Worm (Caenorhabditis elegans): Measurements from ENCODE around the gene lipl-4.

Gene lipl-4

ce11 chrV:6593700-6594244 lies 43.8 kb downstream of the lipl-4 start, which contains the start of gene hcp-1 (continued):
- TF ChIP-seq sptf-2 (GFP tag; optimal IDR thresholded peaks at IDR 0.05) (no peak), let-526 (GFP tag; IDR thresholded peaks at IDR 0.05) (no peak), unc-62 (GFP tag; optimal IDR thresholded peaks at IDR 0.05) (no peak), attf-3 (GFP tag; conservative IDR thresholded peaks at IDR 0.05) (peak; percentile 70), sdz-38 (tag; optimal IDR thresholded peaks at IDR 0.05) (no peak), akir-1 (GFP tag; optimal IDR thresholded peaks at IDR 0.05) (no peak), atf-7 (tag; optimal IDR thresholded peaks at IDR 0.05) (no peak), zim-3 (tag; optimal IDR thresholded peaks at IDR 0.05) (no peak), Y53F4B.3 (GFP tag; IDR thresholded peaks at IDR 0.05) (0 out of 2 replicates have a peak, but pooled peaks have one; percentile 30), egl-18 (GFP tag; IDR thresholded peaks at IDR 0.05) (no peak), bed-2 (GFP tag; IDR thresholded peaks at IDR 0.05) (no peak), egrh-3 (GFP tag; IDR thresholded peaks at IDR 0.05) (no peak), B0019.2 (GFP tag; conservative IDR thresholded peaks at IDR 0.05) (peak; percentile 91), lin-26 (GFP tag; IDR thresholded peaks at IDR 0.05) (peak; percentile 27; the same call in 1 of the 2 replicates), ets-4 (GFP tag; optimal IDR thresholded peaks at IDR 0.05) (no peak), lag-1 (GFP tag; IDR thresholded peaks at IDR 0.05) (no peak), F49E8.2 (tag; optimal IDR thresholded peaks at IDR 0.05; ENCODE audit: insufficient read depth) (peak; percentile 90), ztf-22 (GFP tag; optimal IDR thresholded peaks at IDR 0.05) (no peak), nhr-90 (tag; optimal IDR thresholded peaks at IDR 0.05) (no peak), T07F8.4 (tag; optimal IDR thresholded peaks at IDR 0.05) (no peak), F37B4.10 (GFP tag; IDR thresholded peaks at IDR 0.05) (no peak), ztf-28 (GFP tag; IDR thresholded peaks at IDR 0.05) (peak; percentile 89), nhr-80 (tag; optimal IDR thresholded peaks at IDR 0.05) (no peak), cebp-1 (GFP tag; IDR thresholded peaks at IDR 0.05) (no peak), cebp-1 (tag; optimal IDR thresholded peaks at IDR 0.05) (no peak), hmg-20 (GFP tag; IDR thresholded peaks at IDR 0.05) (0 out of 2 replicates have a peak, but pooled peaks have one; percentile 14), F10E7.11 (tag; optimal IDR thresholded peaks at IDR 0.05) (no peak), F57C9.4 (tag; optimal IDR thresholded peaks at IDR 0.05) (no peak), mel-28 (tag; optimal IDR thresholded peaks at IDR 0.05; ENCODE audit: borderline replicate concordance) (no peak), zfh-2 (GFP tag; conservative IDR thresholded peaks at IDR 0.05) (no peak), snpc-1.3 (tag; optimal IDR thresholded peaks at IDR 0.05; ENCODE audit: insufficient read depth) (peak; percentile 81), die-1 (tag; optimal IDR thresholded peaks at IDR 0.05) (no peak), nhr-120 (GFP tag; IDR thresholded peaks at IDR 0.05) (no peak), mxl-1 (tag; optimal IDR thresholded peaks at IDR 0.05) (no peak), sea-2 (GFP tag; IDR thresholded peaks at IDR 0.05) (no peak), F39B2.1 (GFP tag; IDR thresholded peaks at IDR 0.05) (no peak), hlh-26 (GFP tag; conservative IDR thresholded peaks at IDR 0.05) (no peak), ekl-4 (GFP tag; IDR thresholded peaks at IDR 0.05) (peak; percentile 90), madf-8 (GFP tag; conservative IDR thresholded peaks at IDR 0.05) (peak; percentile 99), efl-1 (GFP tag; optimal IDR thresholded peaks at IDR 0.05) (peak; percentile 100), nhr-179 (tag; optimal IDR thresholded peaks at IDR 0.05) (no peak), ama-1 (optimal IDR thresholded peaks at IDR 0.05) (no peak), ama-1 (GFP tag; optimal IDR thresholded peaks at IDR 0.05) (no peak), Y67H2A.10 (GFP tag; conservative IDR thresholded peaks at IDR 0.05) (0 out of 2 replicates have a peak, but pooled peaks have one; percentile 40), attf-6 (GFP tag; IDR thresholded peaks at IDR 0.05) (peak; percentile 79), mcd-1 (GFP tag; IDR thresholded peaks at IDR 0.05) (peak; percentile 95), madf-3 (GFP tag; IDR thresholded peaks at IDR 0.05) (peak; percentile 94), hlh-12 (tag; optimal IDR thresholded peaks at IDR 0.05) (no peak), fkh-3 (tag; optimal IDR thresholded peaks at IDR 0.05) (no peak), Y79H2A.3 (GFP tag; conservative IDR thresholded peaks at IDR 0.05) (no peak)

All from whole organism, young adult.